Fruit fly (Drosophila melanogaster): Measurements from ENCODE around the gene CG43145.

dm6 chr2L:3705438-3705921 lies 3.9 kb downstream of the CG43145 start, which contains the start of gene CG31778:
- TF ChIP-seq gcm (GFP tag; optimal IDR thresholded peaks at IDR 0.05) (no peak), CG12659 (GFP tag; optimal IDR thresholded peaks at IDR 0.05) (no peak), CG13123 (GFP tag; optimal IDR thresholded peaks at IDR 0.05) (no peak), aop (GFP tag; IDR thresholded peaks at IDR 0.05) (no peak), nerfin-2 (GFP tag; IDR thresholded peaks at IDR 0.05; ENCODE audit: partially characterized antibody) (no peak), Hr3 (GFP tag; optimal IDR thresholded peaks at IDR 0.05) (no peak)
